Worm (Caenorhabditis elegans): ENCODE results near the gene srbc-67.

DNA sequence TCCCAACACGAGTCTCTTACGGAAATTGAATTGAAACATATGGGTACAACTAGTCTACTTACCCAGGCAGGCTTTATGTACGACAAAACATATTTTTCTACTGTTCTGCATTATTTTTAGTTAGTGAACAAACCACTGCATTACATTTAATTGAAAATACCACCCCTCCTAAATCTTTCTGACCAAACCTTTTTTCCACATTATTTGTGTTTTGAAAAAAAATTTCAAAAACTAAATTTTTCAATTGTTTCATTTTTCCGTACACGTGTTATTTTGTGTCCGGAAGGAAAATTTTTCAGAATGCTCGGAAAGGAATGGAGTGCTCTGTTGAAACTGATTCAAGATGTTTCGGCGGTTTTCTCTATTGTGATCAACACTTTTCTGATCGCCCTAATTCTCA, 28.6 kb downstream of the srbc-67 start, which contains the start of gene str-226:
- TF ChIP-seq ama-1 (optimal IDR thresholded peaks at IDR 0.05) = no peak
- no peak for TF ChIP-seq mep-1 (tag; optimal IDR thresholded peaks at IDR 0.05)
- no peak for TF ChIP-seq nhr-10 (tag; optimal IDR thresholded peaks at IDR 0.05)
- TF ChIP-seq tag-97 (GFP tag; IDR thresholded peaks at IDR 0.05) = no peak
- no peak for TF ChIP-seq unc-39 (tag; optimal IDR thresholded peaks at IDR 0.05)
- TF ChIP-seq nhr-77 (tag; optimal IDR thresholded peaks at IDR 0.05) = no peak
- no peak for TF ChIP-seq aha-1 (tag)
- no peak for TF ChIP-seq nhr-28 (tag; optimal IDR thresholded peaks at IDR 0.05)
